Worm (Caenorhabditis elegans) whole organism, L4 larva: ENCODE measurements around the gene ZK666.15.

ENCODE experiments used
- ces-1 ChIP-seq: fragments of 150-350 bp; sonication (generic microtip); optimal IDR thresholded peaks from 4 replicates; lab custom pipeline; 2014; ENCODE audit warnings: missing biosample characterization, missing genetic modification reagents, missing genetic modification characterization
- fos-1 ChIP-seq: fragments of 150-350 bp; optimal IDR thresholded peaks from 2 replicates; lab custom pipeline; 2014; ENCODE audit warnings: missing biosample characterization, missing genetic modification characterization
- nhr-28 ChIP-seq: fragments of 150-350 bp; optimal IDR thresholded peaks from 2 replicates; lab custom pipeline; 2014; ENCODE audit warnings: missing biosample characterization, missing genetic modification characterization
- pqm-1 ChIP-seq: sonication (generic microtip); optimal IDR thresholded peaks from 2 replicates; lab custom pipeline; 2017; ENCODE audit warnings: missing biosample characterization, missing genetic modification characterization

ce11 chrII:10464230-10464920, 22.5 kb upstream of the ZK666.15 start, which contains the start of the genes ZK673.6 and sdz-37:
- TF ChIP-seq nhr-28 (tag; lab: Kevin White, UChicago): no peak
- no peak for TF ChIP-seq ces-1
- no peak for TF ChIP-seq fos-1
- no peak for TF ChIP-seq pqm-1 (tag; lab: Kevin White, UChicago)
